Worm (Caenorhabditis elegans) whole organism, L1 larva: ENCODE results near the gene nhr-61.

Source experiments
- Y116A8C.19 ChIP-seq: sonication (generic microtip); optimal IDR thresholded peaks from 2 replicates; lab custom pipeline; 2016; ENCODE audit warnings: missing compliant biosample characterization, missing genetic modification characterization, borderline replicate concordance
- aly-2 ChIP-seq: fragments of 150-350 bp; optimal IDR thresholded peaks from 2 replicates; lab custom pipeline; 2014; ENCODE audit warnings: missing biosample characterization, missing genetic modification characterization
- blmp-1 ChIP-seq: fragments of 150-350 bp; optimal IDR thresholded peaks from 2 replicates; lab custom pipeline; 2014; ENCODE audit warnings: missing biosample characterization, missing genetic modification characterization
- ces-1 ChIP-seq: fragments of 150-350 bp; optimal IDR thresholded peaks from 2 replicates; lab custom pipeline; 2014; ENCODE audit warnings: missing biosample characterization, missing genetic modification reagents, missing genetic modification characterization
- efl-3 ChIP-seq: fragments of 200-800 bp; sonication (Bioruptor generic); optimal IDR thresholded peaks from 2 replicates; lab custom pipeline; 2018; ENCODE audit warnings: mild to moderate bottlenecking, missing genetic modification characterization, missing compliant biosample characterization
- nhr-11 ChIP-seq: fragments of 150-350 bp; optimal IDR thresholded peaks from 2 replicates; lab custom pipeline; 2014; ENCODE audit warnings: missing biosample characterization, missing genetic modification characterization
- nhr-28 ChIP-seq: fragments of 150-350 bp; optimal IDR thresholded peaks from 2 replicates; lab custom pipeline; 2014; ENCODE audit warnings: missing biosample characterization, missing genetic modification characterization
- nhr-47 ChIP-seq: sonication (generic microtip); optimal IDR thresholded peaks from 2 replicates; lab custom pipeline; 2016; ENCODE audit warnings: mild to moderate bottlenecking, missing genetic modification characterization, moderate library complexity, missing compliant biosample characterization

DNA sequence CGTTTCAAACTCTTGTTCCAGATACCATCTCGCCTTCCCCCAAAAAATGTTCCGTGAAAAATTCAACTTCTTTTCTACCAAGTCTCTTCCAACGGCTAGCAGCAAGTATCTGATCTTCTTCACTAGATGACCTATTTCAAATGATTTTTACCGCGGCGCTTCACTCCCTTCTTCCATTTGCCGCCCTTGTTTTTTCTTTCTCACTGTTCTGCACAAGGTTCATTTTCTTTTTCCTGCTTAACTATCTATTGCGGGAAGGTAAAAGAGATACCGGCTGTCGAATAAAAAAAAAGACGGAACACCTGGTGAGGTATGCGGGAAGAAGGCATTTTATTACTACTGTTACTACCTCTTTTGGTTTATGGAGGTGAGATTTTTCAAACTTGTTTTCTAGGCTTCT, 24.7 kb upstream of the nhr-61 start, which contains the start of gene cdh-7:
- no peak for TF ChIP-seq nhr-47 (tag; lab: Kevin White, UChicago)
- no peak for TF ChIP-seq nhr-11 (tag; lab: Kevin White, UChicago)
- peak; percentile 84 for TF ChIP-seq blmp-1 (tag; lab: Kevin White, UChicago)
- TF ChIP-seq Y116A8C.19 = no peak
- no peak for TF ChIP-seq nhr-28
- TF ChIP-seq efl-3 (GFP tag; lab: Kevin White, UChicago) = no peak
- no peak for TF ChIP-seq aly-2 (tag; lab: Kevin White, UChicago)
- TF ChIP-seq ces-1 (GFP tag; lab: Kevin White, UChicago) = no peak
